Fruit fly (Drosophila melanogaster) whole organism, embryonic: Measurements from ENCODE around the gene CG13247.
A peak's percentile ranks its signal among the peaks of the same experiment; 100 is the strongest.

Source experiments
- Blimp-1 ChIP-seq: fragments of 200-800 bp; sonication (Bioruptor generic); optimal IDR thresholded peaks from 3 replicates; lab custom pipeline; 2018; ENCODE audit warnings: missing biosample characterization, missing genetic modification characterization, mild to moderate bottlenecking, moderate library complexity, missing genetic modification reagents
- CG10147 ChIP-seq: fragments of 200-800 bp; sonication (Bioruptor generic); optimal IDR thresholded peaks from 2 replicates; lab custom pipeline; 2019; ENCODE audit warnings: missing biosample characterization, mild to moderate bottlenecking, missing genetic modification characterization, moderate library complexity
- CG10321 ChIP-seq: fragments of 200-800 bp; sonication (Bioruptor generic); IDR thresholded peaks from 2 replicates; pipeline ENCODE4 v1.3.6; 2022; ENCODE audit warnings: missing biosample characterization, missing genetic modification characterization
- CG14014 ChIP-seq: fragments of 200-800 bp; sonication (Bioruptor generic); IDR thresholded peaks from 2 replicates; pipeline ENCODE4 v1.3.6; 2022; ENCODE audit warnings: missing biosample characterization, missing genetic modification characterization
- CG15479 ChIP-seq: fragments of 200-800 bp; sonication (Bioruptor generic); optimal IDR thresholded peaks from 3 replicates; lab custom pipeline; 2019; ENCODE audit warnings: missing biosample characterization, mild to moderate bottlenecking, missing genetic modification characterization, moderate library complexity
- CG1603 ChIP-seq: fragments of 200-800 bp; sonication (Bioruptor generic); optimal IDR thresholded peaks from 2 replicates; lab custom pipeline; 2019; ENCODE audit warnings: missing biosample characterization, mild to moderate bottlenecking, missing genetic modification characterization, moderate library complexity
- CG17385 ChIP-seq: fragments of 200-800 bp; sonication (Bioruptor generic); optimal IDR thresholded peaks from 3 replicates; lab custom pipeline; 2018; ENCODE audit warnings: missing biosample characterization, mild to moderate bottlenecking, missing genetic modification characterization
- CG17829 ChIP-seq: fragments of 200-800 bp; optimal IDR thresholded peaks from 2 replicates; lab custom pipeline; 2019; ENCODE audit warnings: missing biosample characterization, mild to moderate bottlenecking, missing genetic modification characterization, moderate library complexity
- CG18764 ChIP-seq: fragments of 200-800 bp; sonication (Bioruptor generic); optimal IDR thresholded peaks from 3 replicates; lab custom pipeline; 2016; ENCODE audit warnings: missing biosample characterization, missing genetic modification characterization
- CG2199 ChIP-seq: fragments of 200-800 bp; sonication (Bioruptor generic); IDR thresholded peaks from 3 replicates; pipeline ENCODE4 v1.3.6; 2022; ENCODE audit warnings: missing biosample characterization, missing genetic modification characterization
- CG31365 ChIP-seq: fragments of 200-800 bp; sonication (Bioruptor generic); optimal IDR thresholded peaks from 2 replicates; lab custom pipeline; 2018; ENCODE audit warnings: missing biosample characterization, mild to moderate bottlenecking, missing genetic modification characterization
- CG33557 ChIP-seq: fragments of 200-800 bp; sonication (Bioruptor generic); optimal IDR thresholded peaks from 2 replicates; lab custom pipeline; 2019; ENCODE audit warnings: missing biosample characterization, mild to moderate bottlenecking, missing genetic modification characterization, moderate library complexity
- CG5180 ChIP-seq: fragments of 200-800 bp; sonication (Bioruptor generic); optimal IDR thresholded peaks from 3 replicates; lab custom pipeline; 2017; ENCODE audit warnings: missing biosample characterization, missing genetic modification characterization, mild to moderate bottlenecking, moderate library complexity, missing genetic modification reagents
- CG6272 ChIP-seq: fragments of 200-800 bp; sonication (Bioruptor generic); IDR thresholded peaks from 2 replicates; pipeline ENCODE4 v1.3.6; 2022; ENCODE audit warnings: missing biosample characterization, missing genetic modification characterization
- Dfd ChIP-seq, 2 experiments: fragments of >200 bp; optimal IDR thresholded peaks; 2 replicates each; lab custom pipeline; 2017; ENCODE audit warnings: missing biosample characterization in 2 of 2, missing genetic modification characterization in 2 of 2
- Dll ChIP-seq: fragments of 200-800 bp; sonication (Bioruptor generic); IDR thresholded peaks from 4 replicates; pipeline ENCODE4 v1.3.6; 2022; ENCODE audit warnings: missing biosample characterization, missing genetic modification characterization; ENCODE audit not compliant: partially characterized antibody
- Dref ChIP-seq: fragments of 200-800 bp; sonication (Bioruptor generic); IDR thresholded peaks from 2 replicates; pipeline ENCODE4 v1.3.6; 2022; ENCODE audit warnings: missing biosample characterization, missing genetic modification characterization
- E2f2 ChIP-seq: fragments of 200-800 bp; sonication (Bioruptor generic); IDR thresholded peaks from 2 replicates; pipeline ENCODE4 v1.3.6; 2022; ENCODE audit warnings: missing biosample characterization, missing genetic modification characterization
- Elba2 ChIP-seq: fragments of 200-800 bp; sonication (Bioruptor generic); optimal IDR thresholded peaks from 3 replicates; lab custom pipeline; 2016; ENCODE audit warnings: missing biosample characterization, missing genetic modification characterization
- Fer2 ChIP-seq: fragments of 200-800 bp; sonication (Bioruptor generic); optimal IDR thresholded peaks from 2 replicates; lab custom pipeline; 2018; ENCODE audit warnings: missing biosample characterization, mild to moderate bottlenecking, missing genetic modification characterization, moderate library complexity
- Lpt ChIP-seq: fragments of >200 bp; optimal IDR thresholded peaks from 2 replicates; lab custom pipeline; 2018; ENCODE audit warnings: missing biosample characterization, missing genetic modification characterization
- Mrtf ChIP-seq: fragments of 200-800 bp; sonication (Bioruptor generic); IDR thresholded peaks from 3 replicates; pipeline ENCODE4 v1.3.6; 2022; ENCODE audit warnings: missing biosample characterization, missing genetic modification characterization
- Nf-YB ChIP-seq: fragments of 200-800 bp; sonication (Bioruptor generic); optimal IDR thresholded peaks from 3 replicates; lab custom pipeline; 2019; ENCODE audit warnings: missing biosample characterization, mild to moderate bottlenecking, missing genetic modification characterization, moderate library complexity
- Optix ChIP-seq: fragments of 200-800 bp; sonication (Bioruptor generic); IDR thresholded peaks from 3 replicates; pipeline ENCODE4 v1.3.6; 2022; ENCODE audit warnings: missing biosample characterization, missing genetic modification characterization
- Rfx ChIP-seq: fragments of 200-800 bp; sonication (Bioruptor generic); IDR thresholded peaks from 2 replicates; pipeline ENCODE4 v1.3.6; 2022; ENCODE audit warnings: missing biosample characterization, missing genetic modification characterization
- Rx ChIP-seq: fragments of 200-800 bp; sonication (Bioruptor generic); IDR thresholded peaks from 2 replicates; pipeline ENCODE4 v1.3.6; 2022; ENCODE audit warnings: missing biosample characterization, missing genetic modification characterization
- Usf ChIP-seq: fragments of 200-800 bp; sonication (Bioruptor generic); optimal IDR thresholded peaks from 2 replicates; lab custom pipeline; 2017; ENCODE audit warnings: missing genotype, missing biosample characterization, missing genetic modification characterization
- ab ChIP-seq: fragments of 200-800 bp; sonication (Bioruptor generic); optimal IDR thresholded peaks from 2 replicates; lab custom pipeline; 2016; ENCODE audit warnings: missing biosample characterization, missing genetic modification characterization
- bbx ChIP-seq: fragments of 200-800 bp; sonication (Bioruptor generic); IDR thresholded peaks from 2 replicates; pipeline ENCODE4 v1.3.6; 2022; ENCODE audit warnings: missing biosample characterization, missing genetic modification characterization; ENCODE audit not compliant: partially characterized antibody
- cad ChIP-seq: fragments of >200 bp; optimal IDR thresholded peaks from 2 replicates; lab custom pipeline; 2017; ENCODE audit warnings: missing biosample characterization, missing genetic modification characterization
- cg ChIP-seq: fragments of 200-800 bp; sonication (Bioruptor generic); optimal IDR thresholded peaks from 3 replicates; lab custom pipeline; 2019; ENCODE audit warnings: missing biosample characterization, mild to moderate bottlenecking, missing genetic modification characterization, moderate library complexity
- croc ChIP-seq: fragments of 200-800 bp; sonication (Bioruptor generic); conservative IDR thresholded peaks from 3 replicates; pipeline ENCODE4 v1.3.6; 2022; ENCODE audit warnings: missing biosample characterization, missing genetic modification characterization
- crp ChIP-seq, 2 experiments: fragments of 200-800 bp; sonication (Bioruptor generic); optimal IDR thresholded peaks; 2 replicates in 1 of 2; 3 replicates in 1 of 2; lab custom pipeline; 2017; ENCODE audit warnings: missing biosample characterization in 2 of 2, missing genetic modification characterization in 2 of 2, mild to moderate bottlenecking in 1 of 2, moderate library complexity in 1 of 2
- dmrt11E ChIP-seq: fragments of 200-800 bp; sonication (Bioruptor generic); optimal IDR thresholded peaks from 3 replicates; lab custom pipeline; 2018; ENCODE audit warnings: missing biosample characterization, mild to moderate bottlenecking, missing genetic modification characterization, moderate library complexity
- eve ChIP-seq, 2 experiments: fragments of >200 bp; optimal IDR thresholded peaks; 2 replicates each; lab custom pipeline; 2017; ENCODE audit warnings: missing biosample characterization in 2 of 2, missing genetic modification characterization in 2 of 2
- fru ChIP-seq: fragments of >200 bp; optimal IDR thresholded peaks from 2 replicates; lab custom pipeline; 2017
- gfzf ChIP-seq: fragments of 200-800 bp; sonication (Bioruptor generic); optimal IDR thresholded peaks from 2 replicates; lab custom pipeline; 2016; ENCODE audit warnings: missing biosample characterization, mild to moderate bottlenecking, missing genetic modification characterization, moderate library complexity
- her ChIP-seq: fragments of 200-800 bp; sonication (Bioruptor generic); optimal IDR thresholded peaks from 2 replicates; lab custom pipeline; 2016; ENCODE audit warnings: missing biosample characterization, missing genetic modification characterization
- lab ChIP-seq: fragments of 200-800 bp; sonication (Bioruptor generic); optimal IDR thresholded peaks from 3 replicates; lab custom pipeline; 2017; ENCODE audit warnings: missing biosample characterization, missing genetic modification characterization, mild to moderate bottlenecking, moderate library complexity, missing genetic modification reagents
- lbe ChIP-seq: fragments of 200-800 bp; sonication (Bioruptor generic); optimal IDR thresholded peaks from 2 replicates; lab custom pipeline; 2016; ENCODE audit warnings: missing biosample characterization, mild to moderate bottlenecking, missing genetic modification characterization
- mam ChIP-seq: fragments of 200-800 bp; sonication (Bioruptor generic); optimal IDR thresholded peaks from 3 replicates; lab custom pipeline; 2016; ENCODE audit warnings: missing biosample characterization, missing genetic modification characterization
- mld ChIP-seq: fragments of 200-800 bp; sonication (Bioruptor generic); IDR thresholded peaks from 3 replicates; pipeline ENCODE4 v1.3.6; 2022; ENCODE audit warnings: missing biosample characterization, missing genetic modification characterization; ENCODE audit not compliant: partially characterized antibody
- nmo ChIP-seq: fragments of 200-800 bp; sonication (Bioruptor generic); optimal IDR thresholded peaks from 2 replicates; lab custom pipeline; 2018; ENCODE audit warnings: missing biosample characterization, mild to moderate bottlenecking, missing genetic modification characterization, moderate library complexity
- pb ChIP-seq: fragments of 200-800 bp; sonication (Bioruptor generic); optimal IDR thresholded peaks from 3 replicates; lab custom pipeline; 2016; ENCODE audit warnings: missing biosample characterization, missing genetic modification characterization
- sob ChIP-seq: fragments of 200-800 bp; sonication (Bioruptor generic); IDR thresholded peaks from 2 replicates; pipeline ENCODE4 v1.3.6; 2022; ENCODE audit warnings: missing biosample characterization, missing genetic modification characterization
- stwl ChIP-seq: fragments of 200-800 bp; sonication (Bioruptor generic); optimal IDR thresholded peaks from 3 replicates; lab custom pipeline; 2018; ENCODE audit warnings: missing biosample characterization, mild to moderate bottlenecking, missing genetic modification characterization, moderate library complexity
- tgo ChIP-seq: fragments of 200-800 bp; sonication (Bioruptor generic); IDR thresholded peaks from 3 replicates; pipeline ENCODE4 v1.3.6; 2022; ENCODE audit warnings: missing biosample characterization, missing genetic modification characterization
- tio ChIP-seq: fragments of 200-800 bp; sonication (Bioruptor generic); optimal IDR thresholded peaks from 2 replicates; lab custom pipeline; 2017; ENCODE audit warnings: missing biosample characterization, missing genetic modification characterization, inconsistent platforms
- tna ChIP-seq: fragments of 200-800 bp; sonication (Bioruptor generic); IDR thresholded peaks from 2 replicates; pipeline ENCODE4 v1.3.6; 2022; ENCODE audit warnings: missing biosample characterization, missing genetic modification characterization; ENCODE audit not compliant: partially characterized antibody
- trem ChIP-seq: fragments of 200-800 bp; optimal IDR thresholded peaks from 3 replicates; lab custom pipeline; 2019; ENCODE audit warnings: missing biosample characterization, mild to moderate bottlenecking, missing genetic modification characterization, moderate library complexity
- wor ChIP-seq: fragments of 200-800 bp; sonication (Bioruptor generic); IDR thresholded peaks from 2 replicates; pipeline ENCODE4 v1.3.6; 2022; ENCODE audit warnings: missing biosample characterization, missing genetic modification characterization

Gene CG13247

DNA sequence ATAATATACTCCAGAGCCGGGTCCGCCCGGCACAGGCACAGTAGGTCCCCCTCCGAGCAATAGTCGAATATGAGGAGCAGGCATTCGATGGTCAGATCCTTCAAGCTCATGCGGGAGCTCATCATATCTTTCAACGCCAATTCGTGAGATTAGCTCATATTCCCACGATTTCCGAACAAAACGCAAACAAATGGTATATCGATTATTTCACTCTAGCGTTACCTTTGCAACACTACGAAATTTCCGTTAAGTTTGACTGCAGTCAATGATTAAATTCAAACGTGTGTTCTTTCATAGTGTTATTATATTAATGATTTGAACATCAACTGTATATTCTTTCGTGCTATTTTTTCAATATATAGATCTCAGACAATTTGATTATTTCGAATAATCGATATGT lies 23.2 kb downstream of the CG13247 start, which contains the start of gene CG33969 (continued):
- TF ChIP-seq pb: no peak
- TF ChIP-seq Elba2 (GFP tag; lab: Kevin White, UChicago): no peak
- TF ChIP-seq wor (GFP tag; lab: Robert Waterston, UW): no peak
- TF ChIP-seq CG1603 (tag; lab: Kevin White, UChicago): peak; percentile 66
- TF ChIP-seq sob: no peak
- TF ChIP-seq Blimp-1: no peak
- TF ChIP-seq tio (GFP tag; lab: Kevin White, UChicago): no peak
- no peak for TF ChIP-seq CG14014 (GFP tag; lab: Robert Waterston, UW)
- TF ChIP-seq lbe: peak; percentile 21
- peak; percentile 64 for TF ChIP-seq Dref
- TF ChIP-seq dmrt11E: no peak
- TF ChIP-seq eve (GFP tag; optimal IDR thresholded peaks at IDR 0.05; lab: Kevin White, UChicago): no peak
- no peak for TF ChIP-seq Usf (GFP tag; lab: Kevin White, UChicago)
- no peak for TF ChIP-seq Rfx (GFP tag; lab: Robert Waterston, UW)
- no peak for TF ChIP-seq CG15479 (GFP tag; lab: Kevin White, UChicago)
- TF ChIP-seq croc (GFP tag; lab: Robert Waterston, UW): no peak
- TF ChIP-seq Fer2 (tag; lab: Kevin White, UChicago): no peak
- TF ChIP-seq CG31365: no peak
- no peak for TF ChIP-seq cad (GFP tag; lab: Kevin White, UChicago)
- TF ChIP-seq Optix: 0 out of 3 replicates have a peak, but pooled peaks have one; percentile 23
- no peak for TF ChIP-seq CG10147 (GFP tag; lab: Kevin White, UChicago)
- no peak for TF ChIP-seq CG5180 (GFP tag; lab: Kevin White, UChicago)
- no peak for TF ChIP-seq Nf-YB (GFP tag; lab: Kevin White, UChicago)
- no peak for TF ChIP-seq cg (GFP tag; lab: Kevin White, UChicago)
- TF ChIP-seq Dll: peak; percentile 39; the same call in 1 of the 4 replicates
- TF ChIP-seq CG33557 (GFP tag; lab: Kevin White, UChicago): no peak
- peak; percentile 87 for TF ChIP-seq stwl (tag; lab: Kevin White, UChicago)
- no peak for TF ChIP-seq CG17829 (tag; lab: Kevin White, UChicago)
- TF ChIP-seq tna (GFP tag; lab: Robert Waterston, UW): no peak
- TF ChIP-seq Mrtf: no peak
- TF ChIP-seq fru (lab: Kevin White, UChicago): no peak
- peak; percentile 44; the same call in 1 of the 2 replicates for TF ChIP-seq bbx (GFP tag; lab: Robert Waterston, UW)
- TF ChIP-seq mam: no peak
- TF ChIP-seq CG18764 (GFP tag; lab: Kevin White, UChicago): no peak
- TF ChIP-seq Dfd (GFP tag; optimal IDR thresholded peaks at IDR 0.05; lab: Kevin White, UChicago): no peak
- TF ChIP-seq Lpt (GFP tag; lab: Kevin White, UChicago): no peak
- peak; percentile 33 for TF ChIP-seq trem (tag; lab: Kevin White, UChicago)
- peak; percentile 29 for TF ChIP-seq gfzf
- no peak for TF ChIP-seq ab (GFP tag; lab: Kevin White, UChicago)
- peak; percentile 3 for TF ChIP-seq lab
- TF ChIP-seq Rx (GFP tag; lab: Robert Waterston, UW): no peak
- 0 out of 3 replicates have a peak, but pooled peaks have one; percentile 11 for TF ChIP-seq CG2199 (GFP tag; lab: Robert Waterston, UW)
- no peak for TF ChIP-seq CG17385 (GFP tag; lab: Kevin White, UChicago)
- no peak for TF ChIP-seq CG6272 (GFP tag; lab: Robert Waterston, UW)
- TF ChIP-seq crp (GFP tag; optimal IDR thresholded peaks at IDR 0.05; lab: Kevin White, UChicago): peak in 1 of 2 experiments; percentile 35
- peak; percentile 37 for TF ChIP-seq her (GFP tag; lab: Kevin White, UChicago)
- no peak for TF ChIP-seq CG10321 (GFP tag; lab: Robert Waterston, UW)
- TF ChIP-seq nmo (GFP tag; lab: Kevin White, UChicago): no peak
- TF ChIP-seq mld (GFP tag; lab: Robert Waterston, UW): no peak
- peak; percentile 37; the same call in 1 of the 2 replicates for TF ChIP-seq E2f2
- no peak for TF ChIP-seq tgo
